Worm (Caenorhabditis elegans) whole organism, mixed stage, embryonic: Measurements from ENCODE around the gene dyf-13.

Experiments used
- M03D4.4 ChIP-seq: sonication (generic microtip); optimal IDR thresholded peaks from 2 replicates; lab custom pipeline; 2017; ENCODE audit warnings: mild to moderate bottlenecking, missing genetic modification characterization, missing compliant biosample characterization
- bed-3 ChIP-seq: fragments of 200-800 bp; sonication (Bioruptor generic); optimal IDR thresholded peaks from 3 replicates; lab custom pipeline; 2018; ENCODE audit warnings: mild to moderate bottlenecking, missing genetic modification characterization, moderate library complexity, missing compliant biosample characterization
- blmp-1 ChIP-seq: fragments of 150-350 bp; optimal IDR thresholded peaks from 2 replicates; lab custom pipeline; 2014; ENCODE audit warnings: missing biosample characterization, missing genetic modification characterization
- ceh-39 ChIP-seq: fragments of 150-350 bp; optimal IDR thresholded peaks from 2 replicates; lab custom pipeline; 2014; ENCODE audit warnings: missing biosample characterization, missing genetic modification characterization
- ceh-43 ChIP-seq: fragments of 200-800 bp; sonication (Bioruptor generic); optimal IDR thresholded peaks from 2 replicates; lab custom pipeline; 2018; ENCODE audit warnings: mild to moderate bottlenecking, missing genetic modification characterization, moderate library complexity, missing compliant biosample characterization
- ceh-83 ChIP-seq: fragments of 200-800 bp; sonication (Bioruptor generic); optimal IDR thresholded peaks from 2 replicates; lab custom pipeline; 2018; ENCODE audit warnings: mild to moderate bottlenecking, missing genetic modification characterization, missing compliant biosample characterization
- cnd-1 ChIP-seq: fragments of 200-800 bp; sonication (Bioruptor generic); optimal IDR thresholded peaks from 2 replicates; lab custom pipeline; 2018; ENCODE audit warnings: mild to moderate bottlenecking, missing genetic modification characterization, missing compliant biosample characterization
- drap-1 ChIP-seq: fragments of 200-800 bp; sonication (Bioruptor generic); optimal IDR thresholded peaks from 3 replicates; lab custom pipeline; 2018; ENCODE audit warnings: mild to moderate bottlenecking, missing genetic modification characterization, missing compliant biosample characterization
- elt-3 ChIP-seq: fragments of 150-350 bp; optimal IDR thresholded peaks from 2 replicates; lab custom pipeline; 2014; ENCODE audit warnings: missing biosample characterization, missing genetic modification characterization
- ham-2 ChIP-seq: fragments of 200-800 bp; sonication (Bioruptor generic); optimal IDR thresholded peaks from 2 replicates; lab custom pipeline; 2018; ENCODE audit warnings: mild to moderate bottlenecking, missing genetic modification characterization, missing compliant biosample characterization
- hlh-1 ChIP-seq: fragments of 150-350 bp; optimal IDR thresholded peaks from 2 replicates; lab custom pipeline; 2014; ENCODE audit warnings: missing biosample characterization, missing genetic modification reagents, missing genetic modification characterization
- lin-13 ChIP-seq: fragments of 150-350 bp; optimal IDR thresholded peaks from 2 replicates; lab custom pipeline; 2014; ENCODE audit warnings: missing biosample characterization, missing genetic modification characterization
- lin-32 ChIP-seq: fragments of 200-800 bp; sonication (Bioruptor generic); optimal IDR thresholded peaks from 2 replicates; lab custom pipeline; 2018; ENCODE audit warnings: mild to moderate bottlenecking, missing genetic modification characterization, missing compliant biosample characterization
- lsy-2 ChIP-seq: fragments of 150-350 bp; optimal IDR thresholded peaks from 2 replicates; lab custom pipeline; 2014; ENCODE audit warnings: missing biosample characterization, missing genetic modification characterization
- mab-5 ChIP-seq: fragments of 150-350 bp; optimal IDR thresholded peaks from 2 replicates; lab custom pipeline; 2014; ENCODE audit warnings: missing biosample characterization, missing genetic modification characterization
- mep-1 ChIP-seq: fragments of 150-350 bp; optimal IDR thresholded peaks from 2 replicates; lab custom pipeline; 2017; ENCODE audit warnings: missing biosample characterization, missing genetic modification reagents, missing genetic modification characterization, inconsistent platforms
- mls-2 ChIP-seq: sonication (generic microtip); optimal IDR thresholded peaks from 2 replicates; lab custom pipeline; 2016; ENCODE audit warnings: mild to moderate bottlenecking, missing genetic modification characterization, moderate library complexity, missing compliant biosample characterization
- nhr-2 ChIP-seq: fragments of 150-350 bp; optimal IDR thresholded peaks from 2 replicates; lab custom pipeline; 2014; ENCODE audit warnings: missing biosample characterization, missing genetic modification characterization
- nhr-237 ChIP-seq: fragments of 150-350 bp; optimal IDR thresholded peaks from 2 replicates; lab custom pipeline; 2014; ENCODE audit warnings: missing biosample characterization, missing genetic modification characterization
- nhr-28 ChIP-seq: fragments of 150-350 bp; optimal IDR thresholded peaks from 2 replicates; lab custom pipeline; 2014; ENCODE audit warnings: missing biosample characterization, missing genetic modification characterization
- nhr-76 ChIP-seq: sonication (generic microtip); optimal IDR thresholded peaks from 2 replicates; lab custom pipeline; 2017; ENCODE audit warnings: missing biosample characterization, missing genetic modification characterization
- pha-4 ChIP-seq: fragments of 150-350 bp; optimal IDR thresholded peaks from 2 replicates; lab custom pipeline; 2018; ENCODE audit warnings: missing biosample characterization, missing genetic modification reagents, missing genetic modification characterization
- sem-2 ChIP-seq: fragments of 200-800 bp; sonication (Bioruptor generic); optimal IDR thresholded peaks from 2 replicates; lab custom pipeline; 2018; ENCODE audit warnings: mild to moderate bottlenecking, missing genetic modification characterization, missing compliant biosample characterization
- snpc-4 ChIP-seq: fragments of 150-350 bp; optimal IDR thresholded peaks from 2 replicates; lab custom pipeline; 2014; ENCODE audit warnings: missing biosample characterization, missing genetic modification characterization
- sptf-1 ChIP-seq: sonication (generic microtip); optimal IDR thresholded peaks from 2 replicates; lab custom pipeline; 2017; ENCODE audit warnings: mild to moderate bottlenecking, missing genetic modification characterization, moderate library complexity, missing compliant biosample characterization
- tbx-8 ChIP-seq: fragments of 200-800 bp; sonication (Bioruptor generic); optimal IDR thresholded peaks from 2 replicates; lab custom pipeline; 2018; ENCODE audit warnings: mild to moderate bottlenecking, missing genetic modification characterization, moderate library complexity, missing compliant biosample characterization
- unc-120 ChIP-seq: sonication (generic microtip); optimal IDR thresholded peaks from 2 replicates; lab custom pipeline; 2017; ENCODE audit warnings: missing genetic modification characterization, missing compliant biosample characterization; ENCODE audit not compliant: poor library complexity, severe bottlenecking
- unc-39 ChIP-seq: fragments of 150-350 bp; optimal IDR thresholded peaks from 2 replicates; lab custom pipeline; 2014; ENCODE audit warnings: missing biosample characterization, missing genetic modification characterization
- zip-8 ChIP-seq: fragments of 150-350 bp; optimal IDR thresholded peaks from 2 replicates; lab custom pipeline; 2014; ENCODE audit warnings: missing biosample characterization, missing genetic modification characterization

The dyf-13 gene

ce11 chrII:7200051-7200599 is 29.0 kb upstream of the dyf-13 start, which contains the start of gene pcrg-1 (continued):
- TF ChIP-seq ceh-39 (tag; lab: Kevin White, UChicago) (no peak), drap-1 (GFP tag; lab: Kevin White, UChicago) (peak; percentile 94), tbx-8 (GFP tag; lab: Kevin White, UChicago) (peak; percentile 91), ceh-83 (GFP tag; lab: Kevin White, UChicago) (peak; percentile 92)

- TF ChIP-seq mls-2 (tag; lab: Kevin White, UChicago): no peak
- no peak for TF ChIP-seq ceh-43 (GFP tag; lab: Kevin White, UChicago)
- no peak for TF ChIP-seq cnd-1
- TF ChIP-seq snpc-4 (tag; lab: Kevin White, UChicago): no peak
- no peak for TF ChIP-seq unc-120
- no peak for TF ChIP-seq nhr-237 (tag; lab: Kevin White, UChicago)
- no peak for TF ChIP-seq sem-2 (GFP tag; lab: Kevin White, UChicago)
- no peak for TF ChIP-seq pha-4
- no peak for TF ChIP-seq blmp-1 (tag; lab: Kevin White, UChicago)
- no peak for TF ChIP-seq lin-13 (tag; lab: Kevin White, UChicago)
- no peak for TF ChIP-seq ham-2 (GFP tag; lab: Kevin White, UChicago)
- no peak for TF ChIP-seq unc-39 (tag; lab: Kevin White, UChicago)
- no peak for TF ChIP-seq zip-8 (tag; lab: Kevin White, UChicago)
- TF ChIP-seq elt-3: no peak
- no peak for TF ChIP-seq lin-32 (GFP tag; lab: Kevin White, UChicago)
- no peak for TF ChIP-seq ceh-39 (tag; lab: Kevin White, UChicago)
- no peak for TF ChIP-seq hlh-1 (tag; lab: Kevin White, UChicago)
- TF ChIP-seq nhr-2 (tag; lab: Kevin White, UChicago): no peak
- TF ChIP-seq, all 35 proteins: peak for 0
Observed at ce11 chrII:7199308-7199707, 28.2 kb upstream of the dyf-13 start, which contains the start of gene E04F6.6. E04F6.6 (minus strand) TSS chrII:7199565.

- TF ChIP-seq nhr-237 (tag; lab: Kevin White, UChicago): no peak
- TF ChIP-seq blmp-1 (tag; lab: Kevin White, UChicago): no peak
- no peak for TF ChIP-seq snpc-4 (tag; lab: Kevin White, UChicago)
- TF ChIP-seq lin-13 (tag; lab: Kevin White, UChicago): no peak
- TF ChIP-seq drap-1 (GFP tag; lab: Kevin White, UChicago): no peak
- TF ChIP-seq mls-2 (tag; lab: Kevin White, UChicago): no peak
- TF ChIP-seq cnd-1: no peak
- no peak for TF ChIP-seq lsy-2 (tag; lab: Kevin White, UChicago)
- TF ChIP-seq mab-5 (tag; lab: Kevin White, UChicago): no peak
- TF ChIP-seq elt-3: no peak
Observed at ce11 chrII:7197434-7197833, 26.3 kb upstream of the dyf-13 start.

- TF ChIP-seq drap-1 (GFP tag; lab: Kevin White, UChicago): no peak
- TF ChIP-seq blmp-1 (tag; lab: Kevin White, UChicago): no peak
- TF ChIP-seq zip-8 (tag; lab: Kevin White, UChicago): no peak
- TF ChIP-seq hlh-1 (tag; lab: Kevin White, UChicago): no peak
- TF ChIP-seq ceh-43 (GFP tag; lab: Kevin White, UChicago): no peak
- TF ChIP-seq nhr-76 (tag; lab: Kevin White, UChicago): no peak
- TF ChIP-seq snpc-4 (tag; lab: Kevin White, UChicago): no peak
- TF ChIP-seq pha-4: no peak
- no peak for TF ChIP-seq lin-32 (GFP tag; lab: Kevin White, UChicago)
- no peak for TF ChIP-seq mep-1 (tag; lab: Kevin White, UChicago)
- TF ChIP-seq nhr-28: no peak
- no peak for TF ChIP-seq cnd-1
- no peak for TF ChIP-seq nhr-2 (tag; lab: Kevin White, UChicago)
- no peak for TF ChIP-seq elt-3
- no peak for TF ChIP-seq unc-120
- TF ChIP-seq, all 35 proteins: peak for 0
Observed at ce11 chrII:7196040-7196439, 24.9 kb upstream of the dyf-13 start, which contains the start of gene maoc-1. maoc-1 (plus strand) TSS chrII:7196276.

- TF ChIP-seq ceh-83 (GFP tag; lab: Kevin White, UChicago) (no peak), sem-2 (GFP tag; lab: Kevin White, UChicago) (no peak), blmp-1 (tag; lab: Kevin White, UChicago) (no peak), lin-13 (tag; lab: Kevin White, UChicago) (no peak), unc-39 (tag; lab: Kevin White, UChicago) (no peak), unc-120 (no peak), bed-3 (GFP tag; lab: Kevin White, UChicago) (no peak), nhr-76 (tag; lab: Kevin White, UChicago) (no peak), hlh-1 (tag; lab: Kevin White, UChicago) (no peak), M03D4.4 (tag; lab: Kevin White, UChicago) (no peak), sptf-1 (no peak), elt-3 (no peak), nhr-2 (tag; lab: Kevin White, UChicago) (no peak), nhr-28 (no peak), mab-5 (tag; lab: Kevin White, UChicago) (no peak)
Observed at ce11 chrII:7195541-7195940, 24.4 kb upstream of the dyf-13 start, which contains the start of gene acdh-12. acdh-12 (minus strand) TSS chrII:7195641.
